Worm (Caenorhabditis elegans) whole organism, late embryonic: ENCODE measurements around the gene sre-48.

ENCODE experiments used
- K02D7.2 ChIP-seq: sonication (generic microtip); optimal IDR thresholded peaks from 2 replicates; lab custom pipeline; 2017; ENCODE audit warnings: mild to moderate bottlenecking, missing genetic modification characterization, missing compliant biosample characterization
- ahr-1 ChIP-seq: sonication (generic microtip); optimal IDR thresholded peaks from 2 replicates; lab custom pipeline; 2016; ENCODE audit warnings: missing genetic modification characterization, missing compliant biosample characterization
- ceh-18 ChIP-seq: sonication (generic microtip); optimal IDR thresholded peaks from 2 replicates; lab custom pipeline; 2016; ENCODE audit warnings: missing genetic modification characterization, missing compliant biosample characterization
- ceh-30 ChIP-seq: fragments of 150-350 bp; optimal IDR thresholded peaks from 2 replicates; lab custom pipeline; 2014; ENCODE audit warnings: missing biosample characterization, missing genetic modification characterization
- ceh-6 ChIP-seq: fragments of 200-800 bp; sonication (Bioruptor generic); optimal IDR thresholded peaks from 2 replicates; lab custom pipeline; 2018; ENCODE audit warnings: mild to moderate bottlenecking, missing genetic modification characterization, missing compliant biosample characterization
- gmeb-2 ChIP-seq: sonication (generic microtip); optimal IDR thresholded peaks from 2 replicates; lab custom pipeline; 2016; ENCODE audit warnings: missing genetic modification characterization, inconsistent platforms, missing compliant biosample characterization
- lin-11 ChIP-seq: fragments of 200-800 bp; sonication (Bioruptor generic); optimal IDR thresholded peaks from 2 replicates; lab custom pipeline; 2018; ENCODE audit warnings: mild to moderate bottlenecking, missing genetic modification characterization, missing compliant biosample characterization
- madf-2 ChIP-seq: sonication (generic microtip); optimal IDR thresholded peaks from 2 replicates; lab custom pipeline; 2017; ENCODE audit warnings: missing genetic modification characterization, missing compliant biosample characterization
- nfya-1 ChIP-seq: sonication (generic microtip); optimal IDR thresholded peaks from 2 replicates; lab custom pipeline; 2017; ENCODE audit warnings: missing genetic modification characterization, mild to moderate bottlenecking, missing compliant biosample characterization, antibody characterized with exemption, moderate library complexity
- npax-4 ChIP-seq: sonication (generic microtip); optimal IDR thresholded peaks from 2 replicates; lab custom pipeline; 2016; ENCODE audit warnings: missing genetic modification characterization, missing compliant biosample characterization
- pha-2 ChIP-seq: sonication (generic microtip); optimal IDR thresholded peaks from 2 replicates; lab custom pipeline; 2017; ENCODE audit warnings: mild to moderate bottlenecking, missing genetic modification characterization, missing compliant biosample characterization
- pqm-1 ChIP-seq: sonication (generic microtip); optimal IDR thresholded peaks from 2 replicates; lab custom pipeline; 2016; ENCODE audit warnings: missing genetic modification characterization, missing compliant biosample characterization
- unc-3 ChIP-seq, 2 experiments: fragments of 200-800 bp in 1 of 2; sonication (Bioruptor generic) in 1 of 2; sonication (generic microtip) in 1 of 2; conservative IDR thresholded peaks in 1 of 2; optimal IDR thresholded peaks in 1 of 2; 2 replicates each; pipeline versions ENCODE4 v1.3.6 to Lab custom; 2016 to 2022; ENCODE audit warnings: missing compliant biosample characterization in 2 of 2, missing genetic modification characterization in 2 of 2, missing genetic modification reagents in 1 of 2
- unc-42 ChIP-seq: sonication (generic microtip); optimal IDR thresholded peaks from 2 replicates; lab custom pipeline; 2016; ENCODE audit warnings: missing genotype, missing genetic modification characterization, missing compliant biosample characterization

DNA sequence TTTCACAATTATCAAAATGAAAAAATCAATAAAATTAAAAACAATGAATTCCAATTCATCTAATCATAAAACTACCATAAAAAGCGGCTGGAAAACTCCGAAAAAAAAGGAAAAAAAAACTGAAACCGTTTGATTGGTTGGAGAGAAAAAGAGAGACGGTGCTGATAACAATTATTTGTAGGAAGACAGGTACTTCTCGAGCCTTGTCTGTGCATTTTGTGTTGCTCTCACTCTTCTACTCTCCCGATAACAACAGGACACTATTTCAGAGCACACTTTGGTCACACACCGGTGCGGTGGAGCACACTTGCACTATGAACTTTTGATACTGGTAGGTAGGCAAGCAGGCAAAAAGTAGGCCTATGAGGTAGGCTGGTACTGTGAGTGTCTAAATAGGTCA is 23.2 kb downstream of the sre-48 start:
- no peak for TF ChIP-seq ceh-18 (tag; lab: Kevin White, UChicago)
- TF ChIP-seq npax-4 (tag; lab: Kevin White, UChicago): no peak
- TF ChIP-seq pha-2 (tag; lab: Kevin White, UChicago): no peak
- TF ChIP-seq ahr-1: no peak
- TF ChIP-seq unc-3 (GFP tag; conservative IDR thresholded peaks at IDR 0.05; lab: Robert Waterston, UW): no peak
- no peak for TF ChIP-seq unc-3 (tag; optimal IDR thresholded peaks at IDR 0.05; lab: Kevin White, UChicago)
- no peak for TF ChIP-seq K02D7.2
- peak; percentile 23 for TF ChIP-seq pqm-1 (tag; lab: Kevin White, UChicago)
- TF ChIP-seq lin-11: no peak
- TF ChIP-seq nfya-1 (tag; lab: Kevin White, UChicago): no peak
- no peak for TF ChIP-seq ceh-30 (tag; lab: Kevin White, UChicago)
- TF ChIP-seq ceh-6: no peak
- TF ChIP-seq unc-42 (tag; lab: Kevin White, UChicago): no peak
- TF ChIP-seq madf-2 (tag; lab: Kevin White, UChicago): no peak
- TF ChIP-seq gmeb-2 (tag; lab: Kevin White, UChicago): no peak
